Worm (Caenorhabditis elegans) whole organism, midembryonic: ENCODE results near the gene F13A2.9.

Experiments used
- flt-1 ChIP-seq: fragments of 200-800 bp; sonication (Bioruptor generic); IDR thresholded peaks from 2 replicates; pipeline ENCODE4 v1.3.6; 2022; ENCODE audit warnings: missing genetic modification characterization, missing compliant biosample characterization
- klf-2 ChIP-seq: fragments of 200-800 bp; sonication (Bioruptor generic); conservative IDR thresholded peaks from 2 replicates; pipeline ENCODE4 v1.3.6; 2022; ENCODE audit warnings: missing genetic modification reagents, missing genetic modification characterization, missing compliant biosample characterization
- ztf-29 ChIP-seq: fragments of 200-800 bp; sonication (Bioruptor generic); IDR thresholded peaks from 2 replicates; pipeline ENCODE4 v1.3.6; 2022; ENCODE audit warnings: missing genetic modification reagents, missing genetic modification characterization, missing compliant biosample characterization

- TF ChIP-seq flt-1 (no peak), klf-2 (GFP tag; lab: Robert Waterston, UW) (no peak), ztf-29 (no peak)
Observed at ce11 chrV:4428202-4428601, 40.9 kb upstream of the F13A2.9 start, which contains the start of gene Y47D7A.11.
